Fruit fly (Drosophila melanogaster) whole organism, embryonic: ENCODE measurements around the gene CG5592.

Experiments
- ATbp ChIP-seq: fragments of 200-800 bp; sonication (Bioruptor generic); optimal IDR thresholded peaks from 2 replicates; lab custom pipeline; 2017; ENCODE audit warnings: missing biosample characterization, mild to moderate bottlenecking, missing genetic modification characterization, missing genetic modification reagents
- BtbVII ChIP-seq: fragments of 200-800 bp; sonication (Bioruptor generic); optimal IDR thresholded peaks from 3 replicates; lab custom pipeline; 2017; ENCODE audit warnings: missing biosample characterization, mild to moderate bottlenecking, missing genetic modification characterization
- CG12219 ChIP-seq: fragments of 200-800 bp; sonication (Bioruptor generic); optimal IDR thresholded peaks from 3 replicates; lab custom pipeline; 2018; ENCODE audit warnings: missing biosample characterization, mild to moderate bottlenecking, missing genetic modification characterization
- CG14667 ChIP-seq: fragments of 200-800 bp; sonication (Bioruptor generic); IDR thresholded peaks from 2 replicates; pipeline ENCODE4 v1.3.6; 2022; ENCODE audit warnings: missing biosample characterization, missing genetic modification characterization
- CG14860 ChIP-seq: fragments of 200-800 bp; sonication (Bioruptor generic); IDR thresholded peaks from 3 replicates; pipeline ENCODE4 v1.3.6; 2022; ENCODE audit warnings: missing biosample characterization, missing genetic modification characterization; ENCODE audit not compliant: partially characterized antibody
- CG16863 ChIP-seq: fragments of 200-800 bp; sonication (Bioruptor generic); optimal IDR thresholded peaks from 3 replicates; lab custom pipeline; 2016; ENCODE audit warnings: missing biosample characterization, missing genetic modification characterization
- CG18476 ChIP-seq: fragments of 200-800 bp; sonication (Bioruptor generic); optimal IDR thresholded peaks from 2 replicates; lab custom pipeline; 2016; ENCODE audit warnings: missing biosample characterization, mild to moderate bottlenecking, missing genetic modification characterization
- CG30431 ChIP-seq: fragments of 200-800 bp; sonication (Bioruptor generic); optimal IDR thresholded peaks from 2 replicates; lab custom pipeline; 2017; ENCODE audit warnings: missing biosample characterization, missing genetic modification characterization
- CG42726 ChIP-seq: fragments of 200-800 bp; sonication (Bioruptor generic); IDR thresholded peaks from 2 replicates; pipeline ENCODE4 v1.3.6; 2022; ENCODE audit warnings: missing biosample characterization, missing genetic modification characterization; ENCODE audit not compliant: partially characterized antibody
- CG4820 ChIP-seq: fragments of 200-800 bp; sonication (Bioruptor generic); optimal IDR thresholded peaks from 3 replicates; lab custom pipeline; 2016; ENCODE audit warnings: missing biosample characterization, missing genetic modification characterization
- CG6272 ChIP-seq: fragments of 200-800 bp; sonication (Bioruptor generic); IDR thresholded peaks from 2 replicates; pipeline ENCODE4 v1.3.6; 2022; ENCODE audit warnings: missing biosample characterization, missing genetic modification characterization
- CG6654 ChIP-seq: fragments of 200-800 bp; sonication (Bioruptor generic); optimal IDR thresholded peaks from 2 replicates; lab custom pipeline; 2017; ENCODE audit warnings: missing biosample characterization, mild to moderate bottlenecking, missing genetic modification characterization
- CG6813 ChIP-seq: fragments of 200-800 bp; sonication (Bioruptor generic); optimal IDR thresholded peaks from 2 replicates; lab custom pipeline; 2017; ENCODE audit warnings: missing biosample characterization, missing genetic modification characterization, mild to moderate bottlenecking, moderate library complexity, missing genetic modification reagents
- CG6854 ChIP-seq: fragments of 200-800 bp; sonication (Bioruptor generic); optimal IDR thresholded peaks from 3 replicates; lab custom pipeline; 2017; ENCODE audit warnings: missing biosample characterization, mild to moderate bottlenecking, missing genetic modification characterization
- CG7745 ChIP-seq: fragments of 200-800 bp; sonication (Bioruptor generic); optimal IDR thresholded peaks from 2 replicates; lab custom pipeline; 2018; ENCODE audit warnings: missing biosample characterization, mild to moderate bottlenecking, missing genetic modification characterization, moderate library complexity
- CG8765 ChIP-seq: fragments of 200-800 bp; sonication (Bioruptor generic); IDR thresholded peaks from 2 replicates; pipeline ENCODE4 v1.3.6; 2022; ENCODE audit warnings: missing biosample characterization, missing genetic modification characterization
- Dad ChIP-seq: fragments of 200-800 bp; sonication (Bioruptor generic); optimal IDR thresholded peaks from 3 replicates; lab custom pipeline; 2016; ENCODE audit warnings: missing biosample characterization, missing genetic modification characterization
- Dfd ChIP-seq, 2 experiments: fragments of >200 bp; optimal IDR thresholded peaks; 2 replicates each; lab custom pipeline; 2017; ENCODE audit warnings: missing biosample characterization in 2 of 2, missing genetic modification characterization in 2 of 2
- ERR ChIP-seq: fragments of 200-800 bp; sonication (Bioruptor generic); optimal IDR thresholded peaks from 2 replicates; lab custom pipeline; 2016; ENCODE audit warnings: missing biosample characterization, missing genetic modification characterization
- HmgZ ChIP-seq: fragments of 200-800 bp; sonication (Bioruptor generic); optimal IDR thresholded peaks from 2 replicates; lab custom pipeline; 2018; ENCODE audit warnings: missing biosample characterization, mild to moderate bottlenecking, missing genetic modification characterization
- Hr39 ChIP-seq: fragments of >200 bp; optimal IDR thresholded peaks from 2 replicates; lab custom pipeline; 2017
- Hr51 ChIP-seq, 2 experiments: fragments of 200-800 bp; sonication (Bioruptor generic); optimal IDR thresholded peaks; 2 replicates in 1 of 2; 3 replicates in 1 of 2; lab custom pipeline; 2016 to 2018; ENCODE audit warnings: missing biosample characterization in 2 of 2, missing genetic modification characterization in 2 of 2, mild to moderate bottlenecking in 1 of 2, moderate library complexity in 1 of 2
- Kr ChIP-seq: fragments of 200-800 bp; sonication (Bioruptor generic); optimal IDR thresholded peaks from 2 replicates; lab custom pipeline; 2017; ENCODE audit warnings: missing biosample characterization, mild to moderate bottlenecking, missing genetic modification characterization
- MTF-1 ChIP-seq: fragments of 200-800 bp; sonication (Bioruptor generic); optimal IDR thresholded peaks from 2 replicates; lab custom pipeline; 2018; ENCODE audit warnings: missing biosample characterization, mild to moderate bottlenecking, missing genetic modification characterization, borderline replicate concordance
- Med ChIP-seq: fragments of 200-800 bp; sonication (Bioruptor generic); peaks from one replicate; lab custom pipeline; 2016; ENCODE audit warnings: missing biosample characterization, missing genetic modification characterization, mild to moderate bottlenecking, inconsistent platforms, moderate library complexity
- Mes4 ChIP-seq: fragments of 200-800 bp; sonication (Bioruptor generic); optimal IDR thresholded peaks from 2 replicates; lab custom pipeline; 2016; ENCODE audit warnings: missing biosample characterization, missing genetic modification characterization
- Neu2 ChIP-seq: fragments of 200-800 bp; sonication (Bioruptor generic); optimal IDR thresholded peaks from 3 replicates; lab custom pipeline; 2016; ENCODE audit warnings: missing biosample characterization, missing genetic modification characterization, borderline replicate concordance
- Rfx ChIP-seq: fragments of 200-800 bp; sonication (Bioruptor generic); IDR thresholded peaks from 2 replicates; pipeline ENCODE4 v1.3.6; 2022; ENCODE audit warnings: missing biosample characterization, missing genetic modification characterization
- TFAM ChIP-seq: fragments of 200-800 bp; sonication (Bioruptor generic); optimal IDR thresholded peaks from 2 replicates; lab custom pipeline; 2017; ENCODE audit warnings: missing biosample characterization, missing genetic modification characterization, inconsistent platforms
- bigmax ChIP-seq: fragments of 200-800 bp; sonication (Bioruptor generic); optimal IDR thresholded peaks from 2 replicates; lab custom pipeline; 2018; ENCODE audit warnings: missing biosample characterization, mild to moderate bottlenecking, missing genetic modification characterization
- br ChIP-seq: fragments of >200 bp; optimal IDR thresholded peaks from 2 replicates; lab custom pipeline; 2017
- cas ChIP-seq: fragments of 200-800 bp; sonication (Bioruptor generic); IDR thresholded peaks from 2 replicates; pipeline ENCODE4 v1.3.6; 2022; ENCODE audit warnings: missing biosample characterization, missing genetic modification characterization
- cato ChIP-seq: fragments of 200-800 bp; sonication (Bioruptor generic); optimal IDR thresholded peaks from 2 replicates; lab custom pipeline; 2016; ENCODE audit warnings: missing biosample characterization, missing genetic modification characterization, borderline replicate concordance
- crol ChIP-seq: fragments of 200-800 bp; sonication (Bioruptor generic); IDR thresholded peaks from 2 replicates; pipeline ENCODE4 v1.3.6; 2022; ENCODE audit warnings: missing biosample characterization, missing genetic modification characterization
- danr ChIP-seq: fragments of 200-800 bp; sonication (Bioruptor generic); IDR thresholded peaks from 2 replicates; pipeline ENCODE4 v1.3.6; 2022; ENCODE audit warnings: missing biosample characterization, missing genetic modification characterization
- dm ChIP-seq: fragments of 200-800 bp; sonication (Bioruptor generic); optimal IDR thresholded peaks from 3 replicates; lab custom pipeline; 2016; ENCODE audit warnings: missing biosample characterization, missing genetic modification characterization
- eve ChIP-seq, 2 experiments: fragments of >200 bp; optimal IDR thresholded peaks; 2 replicates each; lab custom pipeline; 2017; ENCODE audit warnings: missing biosample characterization in 2 of 2, missing genetic modification characterization in 2 of 2
- fd3F ChIP-seq: fragments of 200-800 bp; sonication (Bioruptor generic); optimal IDR thresholded peaks from 2 replicates; lab custom pipeline; 2018; ENCODE audit warnings: missing biosample characterization, mild to moderate bottlenecking, missing genetic modification characterization, moderate library complexity
- gt ChIP-seq: fragments of 200-800 bp; sonication (Bioruptor generic); IDR thresholded peaks from 2 replicates; pipeline ENCODE4 v1.3.6; 2022; ENCODE audit warnings: missing biosample characterization, missing genetic modification characterization
- kay ChIP-seq: fragments of 200-800 bp; sonication (Bioruptor generic); optimal IDR thresholded peaks from 2 replicates; lab custom pipeline; 2016; ENCODE audit warnings: missing biosample characterization, missing genetic modification characterization
- knrl ChIP-seq: fragments of 200-800 bp; sonication (Bioruptor generic); IDR thresholded peaks from 3 replicates; pipeline ENCODE4 v1.3.6; 2022; ENCODE audit warnings: missing biosample characterization, missing genetic modification characterization; ENCODE audit not compliant: partially characterized antibody
- lmd ChIP-seq: fragments of 200-800 bp; sonication (Bioruptor generic); IDR thresholded peaks from 2 replicates; pipeline ENCODE4 v1.3.6; 2022; ENCODE audit warnings: missing biosample characterization, missing genetic modification characterization
- phol ChIP-seq: fragments of 200-800 bp; sonication (Bioruptor generic); optimal IDR thresholded peaks from 3 replicates; lab custom pipeline; 2018; ENCODE audit warnings: missing biosample characterization, mild to moderate bottlenecking, missing genetic modification characterization, moderate library complexity
- pita ChIP-seq: fragments of 200-800 bp; sonication (Bioruptor generic); optimal IDR thresholded peaks from 2 replicates; lab custom pipeline; 2017; ENCODE audit warnings: missing biosample characterization, mild to moderate bottlenecking, missing genetic modification characterization
- pzg ChIP-seq: fragments of 200-800 bp; sonication (Bioruptor generic); optimal IDR thresholded peaks from 3 replicates; lab custom pipeline; 2018; ENCODE audit warnings: missing biosample characterization, mild to moderate bottlenecking, missing genetic modification characterization, moderate library complexity
- schlank ChIP-seq: fragments of 200-800 bp; sonication (Bioruptor generic); optimal IDR thresholded peaks from 2 replicates; lab custom pipeline; 2018; ENCODE audit warnings: missing biosample characterization, mild to moderate bottlenecking, missing genetic modification characterization
- sim ChIP-seq: fragments of 200-800 bp; sonication (Bioruptor generic); IDR thresholded peaks from 2 replicates; pipeline ENCODE4 v1.3.6; 2022; ENCODE audit warnings: missing biosample characterization, missing genetic modification characterization
- wdn ChIP-seq: fragments of 200-800 bp; sonication (Bioruptor generic); IDR thresholded peaks from 2 replicates; pipeline ENCODE4 v1.3.6; 2022; ENCODE audit warnings: missing biosample characterization, missing genetic modification characterization
- zfh1 ChIP-seq: fragments of 200-800 bp; sonication (Bioruptor generic); IDR thresholded peaks from 3 replicates; pipeline ENCODE4 v1.3.6; 2022; ENCODE audit warnings: missing biosample characterization, missing genetic modification characterization
- zfh2 ChIP-seq: fragments of 200-800 bp; sonication (Bioruptor generic); optimal IDR thresholded peaks from 2 replicates; lab custom pipeline; 2016; ENCODE audit warnings: missing biosample characterization, missing genetic modification characterization

CG5592 gene

DNA sequence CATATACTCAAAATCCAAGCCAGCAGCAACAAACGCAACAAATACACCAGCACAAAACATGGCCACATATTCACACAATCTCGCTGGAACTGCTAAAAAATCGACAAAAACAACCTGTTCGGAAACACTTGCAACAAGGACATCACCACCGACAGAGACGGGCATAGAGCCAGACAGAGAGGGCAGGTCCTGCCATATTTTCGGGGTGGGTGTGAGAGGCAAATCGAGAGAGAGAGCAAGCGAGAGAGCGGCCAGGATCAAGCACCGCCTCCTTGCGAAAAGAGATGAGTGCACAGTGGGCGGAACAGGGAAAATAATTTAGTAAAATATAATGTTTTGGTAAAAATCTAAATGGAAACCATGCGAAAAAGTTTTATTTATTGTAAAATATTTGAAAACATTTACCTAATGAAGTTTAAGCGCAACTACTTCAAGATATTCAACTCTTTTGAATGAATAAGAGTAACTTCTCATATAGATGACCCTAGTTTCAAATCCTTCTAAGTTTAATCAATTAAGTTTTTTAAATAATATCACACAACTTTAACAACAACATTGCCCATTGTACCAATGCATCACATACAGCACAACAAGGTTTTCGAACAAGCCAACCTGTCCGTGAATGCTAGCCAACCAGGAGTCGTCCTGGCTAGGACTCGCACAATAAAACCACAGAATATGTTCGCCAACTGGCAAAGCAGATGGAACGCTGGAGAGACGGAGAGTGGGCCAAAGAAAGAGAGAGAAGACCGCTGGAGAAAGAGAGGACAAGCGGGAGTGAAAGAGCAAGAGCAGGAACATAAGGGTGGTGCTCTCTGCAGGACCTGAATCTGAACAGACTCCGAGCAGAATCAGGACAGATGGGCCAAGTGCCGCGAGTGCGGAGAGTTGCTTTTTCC, 15.9 kb upstream of the CG5592 start (continued):
- TF ChIP-seq knrl (GFP tag; lab: Robert Waterston, UW) (no peak), HmgZ (tag; lab: Kevin White, UChicago) (no peak), schlank (tag; lab: Kevin White, UChicago) (no peak), lmd (no peak), pita (no peak), danr (peak; percentile 41; the same call in 1 of the 2 replicates), BtbVII (no peak), CG6654 (GFP tag; lab: Kevin White, UChicago) (no peak), cato (GFP tag; lab: Kevin White, UChicago) (peak; percentile 36), crol (GFP tag; lab: Robert Waterston, UW) (no peak), CG42726 (GFP tag; lab: Robert Waterston, UW) (0 out of 2 replicates have a peak, but pooled peaks have one; percentile 22), CG7745 (tag; lab: Kevin White, UChicago) (no peak), Dfd (GFP tag; optimal IDR thresholded peaks at IDR 0.05; lab: Kevin White, UChicago) (no peak), Neu2 (GFP tag; lab: Kevin White, UChicago) (no peak), wdn (GFP tag; lab: Robert Waterston, UW) (0 out of 2 replicates have a peak, but pooled peaks have one; percentile 4), CG14667 (GFP tag; lab: Robert Waterston, UW) (no peak), CG16863 (GFP tag; lab: Kevin White, UChicago) (peak; percentile 69), ERR (GFP tag; lab: Kevin White, UChicago) (no peak), zfh1 (GFP tag; lab: Robert Waterston, UW) (no peak), TFAM (GFP tag; lab: Kevin White, UChicago) (no peak), Rfx (GFP tag; lab: Robert Waterston, UW) (no peak), CG30431 (GFP tag; lab: Kevin White, UChicago) (peak; percentile 51), cas (GFP tag; lab: Robert Waterston, UW) (no peak), CG8765 (GFP tag; lab: Robert Waterston, UW) (peak; percentile 28; the same call in 1 of the 2 replicates), Dad (GFP tag; lab: Kevin White, UChicago) (no peak), zfh2 (no peak), gt (GFP tag; lab: Robert Waterston, UW) (no peak), Med (GFP tag; lab: Kevin White, UChicago) (no peak), CG6854 (GFP tag; lab: Kevin White, UChicago) (no peak), eve (GFP tag; optimal IDR thresholded peaks at IDR 0.05; lab: Kevin White, UChicago) (no peak), Kr (GFP tag; lab: Kevin White, UChicago) (no peak), dm (GFP tag; lab: Kevin White, UChicago) (no peak), bigmax (GFP tag; lab: Kevin White, UChicago) (no peak), Mes4 (GFP tag; lab: Kevin White, UChicago) (peak; percentile 40), CG14860 (GFP tag; lab: Robert Waterston, UW) (no peak), CG4820 (GFP tag; lab: Kevin White, UChicago) (no peak), CG18476 (GFP tag; lab: Kevin White, UChicago) (no peak), CG6272 (GFP tag; lab: Robert Waterston, UW) (no peak), phol (tag; lab: Kevin White, UChicago) (peak; percentile 14), CG12219 (peak; percentile 46), Hr51 (GFP tag; optimal IDR thresholded peaks at IDR 0.05; lab: Kevin White, UChicago) (peak; percentile 32 to 70), kay (GFP tag; lab: Kevin White, UChicago) (peak; percentile 10), MTF-1 (GFP tag; lab: Kevin White, UChicago) (no peak), CG6813 (GFP tag; lab: Kevin White, UChicago) (no peak), fd3F (GFP tag; lab: Kevin White, UChicago) (peak; percentile 29), Hr39 (no peak), br (lab: Kevin White, UChicago) (no peak), pzg (GFP tag; lab: Kevin White, UChicago) (no peak), sim (GFP tag; lab: Robert Waterston, UW) (no peak), ATbp (peak; percentile 59)
